Worm (Caenorhabditis elegans) whole organism, young adult: ENCODE measurements around the gene srg-3.

Source experiments
- F23B12.7 ChIP-seq: sonication (generic microtip); optimal IDR thresholded peaks from 2 replicates; lab custom pipeline; 2017; ENCODE audit warnings: missing genetic modification characterization, mild to moderate bottlenecking, missing compliant biosample characterization, antibody characterized with exemption, moderate library complexity; ENCODE audit not compliant: insufficient read depth
- F49E8.2 ChIP-seq: sonication (generic microtip); optimal IDR thresholded peaks from 3 replicates; lab custom pipeline; 2017; ENCODE audit warnings: missing genetic modification characterization, mild to moderate bottlenecking, missing compliant biosample characterization, antibody characterized with exemption, moderate library complexity; ENCODE audit not compliant: insufficient read depth
- Y53G8AR.9 ChIP-seq: fragments of 200-800 bp; sonication (Bioruptor generic); conservative IDR thresholded peaks from 2 replicates; pipeline ENCODE4 v1.3.6; 2022; ENCODE audit warnings: missing genetic modification reagents, missing genetic modification characterization, missing compliant biosample characterization
- Y79H2A.3 ChIP-seq: fragments of 200-800 bp; sonication (Bioruptor generic); conservative IDR thresholded peaks from 2 replicates; pipeline ENCODE4 v1.3.6; 2022; ENCODE audit warnings: missing genetic modification reagents, missing genetic modification characterization, missing compliant biosample characterization
- lsy-27 ChIP-seq: sonication (generic microtip); optimal IDR thresholded peaks from 2 replicates; lab custom pipeline; 2017; ENCODE audit warnings: missing genetic modification characterization, mild to moderate bottlenecking, missing compliant biosample characterization, antibody characterized with exemption, missing genotype, borderline replicate concordance; ENCODE audit not compliant: insufficient read depth
- mxl-1 ChIP-seq: sonication (generic microtip); optimal IDR thresholded peaks from 2 replicates; lab custom pipeline; 2016; ENCODE audit warnings: missing genetic modification characterization, missing compliant biosample characterization
- pha-4 ChIP-seq: fragments of 150-350 bp; sonication (generic microtip); optimal IDR thresholded peaks from 2 replicates; lab custom pipeline; 2014; ENCODE audit warnings: missing biosample characterization, missing genetic modification reagents, missing genetic modification characterization
- ztf-22 ChIP-seq: fragments of 200-800 bp; sonication (Bioruptor generic); optimal IDR thresholded peaks from 2 replicates; lab custom pipeline; 2018; ENCODE audit warnings: mild to moderate bottlenecking, missing genetic modification characterization, moderate library complexity, missing compliant biosample characterization

ce11 chrIII:6270277-6270676 lies at the start of gene srg-3:
- TF ChIP-seq Y79H2A.3 (no peak), F23B12.7 (tag; lab: Kevin White, UChicago) (no peak), Y53G8AR.9 (GFP tag; lab: Robert Waterston, UW) (no peak), mxl-1 (tag; lab: Kevin White, UChicago) (no peak), pha-4 (no peak), F49E8.2 (no peak), lsy-27 (tag; lab: Kevin White, UChicago) (no peak), ztf-22 (GFP tag; lab: Kevin White, UChicago) (no peak)
